Comparison of ENCODE assay signal across 3 worm cellular contexts in genomic region chrV:7977701-7978461, ce11.
TF ChIP-seq lines count a peak whose summit lies in the region.

TSS of gene let-413 (minus strand) at chrV:7977776.

TF ChIP-seq in whole organism, L1 larva, 84 proteins besides CTCF, POLR2A, EP300 and RAD21 (continued from another document):
- TF ChIP-seq ceh-8 (GFP tag; optimal IDR thresholded peaks at IDR 0.05; lab: Kevin White, UChicago) (no peak), snpc-4 (tag; optimal IDR thresholded peaks at IDR 0.05; lab: Kevin White, UChicago) (no peak), nhr-90 (tag; optimal IDR thresholded peaks at IDR 0.05; lab: Kevin White, UChicago; ENCODE audit: poor library complexity) (peak; percentile 17), ceh-82 (tag; optimal IDR thresholded peaks at IDR 0.05; lab: Kevin White, UChicago) (peak in 1 of 3 experiments; percentile 35), sptf-1 (tag; optimal IDR thresholded peaks at IDR 0.05; lab: Kevin White, UChicago) (no peak)

TF ChIP-seq in whole organism, L2 larva, 48 proteins besides CTCF, POLR2A, EP300 and RAD21 (continued from another document):
- peak; percentile 10 for TF ChIP-seq nhr-129 (tag; optimal IDR thresholded peaks at IDR 0.05; lab: Kevin White, UChicago)

TF ChIP-seq in whole organism, L4 larva, 104 proteins besides CTCF, POLR2A, EP300 and RAD21 (continued from another document):
- 0 out of 2 replicates have a peak, but pooled peaks have one; percentile 10 for TF ChIP-seq ctbp-1 (GFP tag; IDR thresholded peaks at IDR 0.05; lab: Robert Waterston, UW)
- no peak for TF ChIP-seq dmd-9 (GFP tag; IDR thresholded peaks at IDR 0.05; lab: Robert Waterston, UW)
- peak; percentile 8 for TF ChIP-seq hlh-30 (tag; optimal IDR thresholded peaks at IDR 0.05; lab: Kevin White, UChicago; ENCODE audit: insufficient read depth)
- TF ChIP-seq fkh-10 (GFP tag; optimal IDR thresholded peaks at IDR 0.05; lab: Kevin White, UChicago): peak; percentile 16
- TF ChIP-seq nhr-42 (GFP tag; IDR thresholded peaks at IDR 0.05; lab: Robert Waterston, UW): no peak
- TF ChIP-seq daf-16 (GFP tag; optimal IDR thresholded peaks at IDR 0.05; lab: Kevin White, UChicago): no peak
- peak; percentile 39 for TF ChIP-seq daf-16 (tag; optimal IDR thresholded peaks at IDR 0.05; lab: Kevin White, UChicago)
- peak in 1 of 2 experiments; percentile 88 for TF ChIP-seq unc-62 (GFP tag; optimal IDR thresholded peaks at IDR 0.05 in 1 of 2; lab: Kevin White, UChicago)
- TF ChIP-seq unc-62 (tag; optimal IDR thresholded peaks at IDR 0.05; lab: Kevin White, UChicago): no peak
- TF ChIP-seq mep-1 (tag; optimal IDR thresholded peaks at IDR 0.05; lab: Kevin White, UChicago): peak; percentile 20
- TF ChIP-seq daf-19 (GFP tag; conservative IDR thresholded peaks at IDR 0.05; lab: Robert Waterston, UW): no peak
- TF ChIP-seq ZK546.5 (tag; optimal IDR thresholded peaks at IDR 0.05; lab: Kevin White, UChicago): no peak
- peak in 1 of 2 experiments; percentile 23 for TF ChIP-seq lsy-2 (tag; optimal IDR thresholded peaks at IDR 0.05; lab: Kevin White, UChicago)
- TF ChIP-seq aly-2 (tag; optimal IDR thresholded peaks at IDR 0.05; lab: Kevin White, UChicago): no peak
- TF ChIP-seq skn-1 (tag; optimal IDR thresholded peaks at IDR 0.05; lab: Kevin White, UChicago): no peak
- TF ChIP-seq arid-1 (GFP tag; conservative IDR thresholded peaks at IDR 0.05; lab: Robert Waterston, UW): no peak
- no peak for TF ChIP-seq nhr-10 (tag; optimal IDR thresholded peaks at IDR 0.05; lab: Kevin White, UChicago)
- TF ChIP-seq dmd-6 (GFP tag; IDR thresholded peaks at IDR 0.05; lab: Robert Waterston, UW): peak; percentile 28; the same call in 1 of the 2 replicates
- no peak for TF ChIP-seq F44E2.7 (GFP tag; IDR thresholded peaks at IDR 0.05; lab: Robert Waterston, UW)
- TF ChIP-seq mxl-3 (GFP tag; optimal IDR thresholded peaks at IDR 0.05; lab: Kevin White, UChicago): peak; percentile 37
- TF ChIP-seq gei-8 (GFP tag; optimal IDR thresholded peaks at IDR 0.05; lab: Kevin White, UChicago): no peak
